Worm (Caenorhabditis elegans): Measurements from ENCODE around the gene F56D1.1.

- no peak for TF ChIP-seq lir-3 (tag; optimal IDR thresholded peaks at IDR 0.05; ENCODE audit: poor library complexity)
- no peak for TF ChIP-seq zag-1 (tag; optimal IDR thresholded peaks at IDR 0.05)
These were observed 39.2 kb downstream of the F56D1.1 start, which contains the start of gene ZK177.9 for ce11 chrII:5517643-5518042.
